Fruit fly (Drosophila melanogaster) whole organism, embryonic: Measurements from ENCODE around the gene Stat92E.

Experiments used
- ATbp ChIP-seq: fragments of 200-800 bp; sonication (Bioruptor generic); optimal IDR thresholded peaks from 2 replicates; lab custom pipeline; 2017; ENCODE audit warnings: missing biosample characterization, mild to moderate bottlenecking, missing genetic modification characterization, missing genetic modification reagents
- CG10366 ChIP-seq: fragments of 200-800 bp; sonication (Bioruptor generic); IDR thresholded peaks from 2 replicates; pipeline ENCODE4 v1.3.6; 2022; ENCODE audit warnings: missing biosample characterization, missing genetic modification characterization
- CG10431 ChIP-seq: fragments of 200-800 bp; sonication (Bioruptor generic); optimal IDR thresholded peaks from 3 replicates; lab custom pipeline; 2018; ENCODE audit warnings: missing biosample characterization, mild to moderate bottlenecking, missing genetic modification characterization
- CG10654 ChIP-seq: fragments of 200-800 bp; sonication (Bioruptor generic); optimal IDR thresholded peaks from 2 replicates; lab custom pipeline; 2016; ENCODE audit warnings: missing biosample characterization, missing genetic modification characterization
- CG11085 ChIP-seq: fragments of 200-800 bp; sonication (Bioruptor generic); IDR thresholded peaks from 2 replicates; pipeline ENCODE4 v1.3.6; 2022; ENCODE audit warnings: missing biosample characterization, missing genetic modification characterization
- CG12219 ChIP-seq: fragments of 200-800 bp; sonication (Bioruptor generic); optimal IDR thresholded peaks from 3 replicates; lab custom pipeline; 2018; ENCODE audit warnings: missing biosample characterization, mild to moderate bottlenecking, missing genetic modification characterization
- CG12769 ChIP-seq: fragments of 200-800 bp; sonication (Bioruptor generic); optimal IDR thresholded peaks from 2 replicates; lab custom pipeline; 2019; ENCODE audit warnings: missing biosample characterization, mild to moderate bottlenecking, missing genetic modification characterization, moderate library complexity
- CG12942 ChIP-seq: fragments of 200-800 bp; sonication (Bioruptor generic); optimal IDR thresholded peaks from 3 replicates; lab custom pipeline; 2016; ENCODE audit warnings: missing biosample characterization, missing genetic modification characterization
- CG13775 ChIP-seq: fragments of 200-800 bp; sonication (Bioruptor generic); optimal IDR thresholded peaks from 3 replicates; lab custom pipeline; 2017; ENCODE audit warnings: missing biosample characterization, mild to moderate bottlenecking, missing genetic modification characterization
- CG14667 ChIP-seq: fragments of 200-800 bp; sonication (Bioruptor generic); IDR thresholded peaks from 2 replicates; pipeline ENCODE4 v1.3.6; 2022; ENCODE audit warnings: missing biosample characterization, missing genetic modification characterization
- CG15269 ChIP-seq: fragments of 200-800 bp; sonication (Bioruptor generic); optimal IDR thresholded peaks from 2 replicates; lab custom pipeline; 2018; ENCODE audit warnings: missing biosample characterization, mild to moderate bottlenecking, missing genetic modification characterization, moderate library complexity
- CG16779 ChIP-seq: fragments of 200-800 bp; sonication (Bioruptor generic); IDR thresholded peaks from 2 replicates; pipeline ENCODE4 v1.3.6; 2022; ENCODE audit warnings: missing biosample characterization, missing genetic modification characterization
- CG17328 ChIP-seq: fragments of 200-800 bp; sonication (Bioruptor generic); IDR thresholded peaks from 2 replicates; pipeline ENCODE4 v1.3.6; 2022; ENCODE audit warnings: missing biosample characterization, missing genetic modification characterization
- CG17359 ChIP-seq: fragments of 200-800 bp; sonication (Bioruptor generic); optimal IDR thresholded peaks from 3 replicates; lab custom pipeline; 2018; ENCODE audit warnings: missing biosample characterization, mild to moderate bottlenecking, missing genetic modification characterization, moderate library complexity
- CG18476 ChIP-seq: fragments of 200-800 bp; sonication (Bioruptor generic); optimal IDR thresholded peaks from 2 replicates; lab custom pipeline; 2016; ENCODE audit warnings: missing biosample characterization, mild to moderate bottlenecking, missing genetic modification characterization
- CG3163 ChIP-seq: fragments of 200-800 bp; sonication (Bioruptor generic); optimal IDR thresholded peaks from 3 replicates; lab custom pipeline; 2016; ENCODE audit warnings: missing biosample characterization, missing genetic modification characterization
- CG3407 ChIP-seq: fragments of 200-800 bp; sonication (Bioruptor generic); optimal IDR thresholded peaks from 2 replicates; lab custom pipeline; 2018; ENCODE audit warnings: missing biosample characterization, mild to moderate bottlenecking, missing genetic modification characterization
- CG3838 ChIP-seq: fragments of 200-800 bp; sonication (Bioruptor generic); optimal IDR thresholded peaks from 3 replicates; lab custom pipeline; 2016; ENCODE audit warnings: missing biosample characterization, missing genetic modification characterization
- CG42726 ChIP-seq: fragments of 200-800 bp; sonication (Bioruptor generic); IDR thresholded peaks from 2 replicates; pipeline ENCODE4 v1.3.6; 2022; ENCODE audit warnings: missing biosample characterization, missing genetic modification characterization; ENCODE audit not compliant: partially characterized antibody
- CG7839 ChIP-seq: fragments of 200-800 bp; sonication (Bioruptor generic); optimal IDR thresholded peaks from 3 replicates; lab custom pipeline; 2018; ENCODE audit warnings: missing biosample characterization, mild to moderate bottlenecking, missing genetic modification characterization, moderate library complexity
- CG8359 ChIP-seq: fragments of 200-800 bp; sonication (Bioruptor generic); optimal IDR thresholded peaks from 2 replicates; lab custom pipeline; 2017; ENCODE audit warnings: missing biosample characterization, mild to moderate bottlenecking, missing genetic modification characterization, borderline replicate concordance
- CG8765 ChIP-seq: fragments of 200-800 bp; sonication (Bioruptor generic); IDR thresholded peaks from 2 replicates; pipeline ENCODE4 v1.3.6; 2022; ENCODE audit warnings: missing biosample characterization, missing genetic modification characterization
- Eip74EF ChIP-seq, 2 experiments: fragments of 200-800 bp in 1 of 2; fragments of >200 bp in 1 of 2; sonication (Bioruptor generic) in 1 of 2; optimal IDR thresholded peaks; 2 replicates each; lab custom pipeline; 2017 to 2019; ENCODE audit warnings: missing biosample characterization in 2 of 2, missing genetic modification characterization in 2 of 2, mild to moderate bottlenecking in 1 of 2, moderate library complexity in 1 of 2
- HLHmδ ChIP-seq: fragments of 200-800 bp; sonication (Bioruptor generic); optimal IDR thresholded peaks from 2 replicates; lab custom pipeline; 2018; ENCODE audit warnings: missing biosample characterization, mild to moderate bottlenecking, missing genetic modification characterization, moderate library complexity
- Sry-β ChIP-seq: fragments of 200-800 bp; sonication (Bioruptor generic); optimal IDR thresholded peaks from 2 replicates; lab custom pipeline; 2018; ENCODE audit warnings: missing biosample characterization, mild to moderate bottlenecking, missing genetic modification characterization, moderate library complexity
- YL-1 ChIP-seq: fragments of 200-800 bp; sonication (Bioruptor generic); optimal IDR thresholded peaks from 3 replicates; lab custom pipeline; 2017; ENCODE audit warnings: missing biosample characterization, mild to moderate bottlenecking, missing genetic modification characterization
- abd-A ChIP-seq: fragments of 200-800 bp; sonication (Bioruptor generic); optimal IDR thresholded peaks from 3 replicates; lab custom pipeline; 2019; ENCODE audit warnings: missing biosample characterization, mild to moderate bottlenecking, missing genetic modification characterization, moderate library complexity
- ac ChIP-seq: fragments of 200-800 bp; sonication (Bioruptor generic); optimal IDR thresholded peaks from 3 replicates; lab custom pipeline; 2017; ENCODE audit warnings: missing biosample characterization, mild to moderate bottlenecking, missing genetic modification characterization
- ap ChIP-seq: fragments of 200-800 bp; sonication (Bioruptor generic); IDR thresholded peaks from 2 replicates; pipeline ENCODE4 v1.3.6; 2022; ENCODE audit warnings: missing biosample characterization, missing genetic modification characterization
- az2 ChIP-seq: fragments of 200-800 bp; sonication (Bioruptor generic); optimal IDR thresholded peaks from 3 replicates; lab custom pipeline; 2016; ENCODE audit warnings: missing biosample characterization, missing genetic modification characterization
- btn ChIP-seq: fragments of 200-800 bp; sonication (Bioruptor generic); optimal IDR thresholded peaks from 2 replicates; lab custom pipeline; 2016; ENCODE audit warnings: missing biosample characterization, missing genetic modification characterization
- da ChIP-seq: fragments of 200-800 bp; sonication (Bioruptor generic); optimal IDR thresholded peaks from 2 replicates; lab custom pipeline; 2016; ENCODE audit warnings: missing biosample characterization, missing genetic modification characterization
- ems ChIP-seq: fragments of 200-800 bp; sonication (Bioruptor generic); optimal IDR thresholded peaks from 3 replicates; lab custom pipeline; 2016; ENCODE audit warnings: missing biosample characterization, missing genetic modification characterization
- fd3F ChIP-seq: fragments of 200-800 bp; sonication (Bioruptor generic); optimal IDR thresholded peaks from 2 replicates; lab custom pipeline; 2018; ENCODE audit warnings: missing biosample characterization, mild to moderate bottlenecking, missing genetic modification characterization, moderate library complexity
- gfzf ChIP-seq: fragments of 200-800 bp; sonication (Bioruptor generic); optimal IDR thresholded peaks from 2 replicates; lab custom pipeline; 2016; ENCODE audit warnings: missing biosample characterization, mild to moderate bottlenecking, missing genetic modification characterization, moderate library complexity
- grau ChIP-seq: fragments of 200-800 bp; optimal IDR thresholded peaks from 3 replicates; lab custom pipeline; 2019; ENCODE audit warnings: missing biosample characterization, mild to moderate bottlenecking, missing genetic modification characterization, moderate library complexity
- grn ChIP-seq: fragments of 200-800 bp; sonication (Bioruptor generic); optimal IDR thresholded peaks from 3 replicates; lab custom pipeline; 2017; ENCODE audit warnings: missing biosample characterization, missing genetic modification characterization
- lilli ChIP-seq: fragments of 200-800 bp; sonication (Bioruptor generic); optimal IDR thresholded peaks from 3 replicates; lab custom pipeline; 2016; ENCODE audit warnings: missing biosample characterization, missing genetic modification characterization
- nerfin-2 ChIP-seq: fragments of 200-800 bp; sonication (Bioruptor generic); IDR thresholded peaks from 2 replicates; pipeline ENCODE4 v1.3.6; 2022; ENCODE audit warnings: missing biosample characterization, missing genetic modification characterization; ENCODE audit not compliant: partially characterized antibody
- nom ChIP-seq: fragments of 200-800 bp; sonication (Bioruptor generic); optimal IDR thresholded peaks from 2 replicates; lab custom pipeline; 2017; ENCODE audit warnings: missing biosample characterization, missing genetic modification characterization, mild to moderate bottlenecking, moderate library complexity, missing genetic modification reagents
- odd ChIP-seq: fragments of 200-800 bp; sonication (Bioruptor generic); optimal IDR thresholded peaks from 2 replicates; lab custom pipeline; 2017; ENCODE audit warnings: missing biosample characterization, mild to moderate bottlenecking, missing genetic modification characterization
- pita ChIP-seq: fragments of 200-800 bp; sonication (Bioruptor generic); optimal IDR thresholded peaks from 2 replicates; lab custom pipeline; 2017; ENCODE audit warnings: missing biosample characterization, mild to moderate bottlenecking, missing genetic modification characterization
- ro ChIP-seq: fragments of 200-800 bp; sonication (Bioruptor generic); IDR thresholded peaks from 2 replicates; pipeline ENCODE4 v1.3.6; 2022; ENCODE audit warnings: missing biosample characterization, missing genetic modification characterization
- shn ChIP-seq: fragments of 200-800 bp; sonication (Bioruptor generic); optimal IDR thresholded peaks from 3 replicates; lab custom pipeline; 2016; ENCODE audit warnings: missing biosample characterization, missing genetic modification characterization
- so ChIP-seq: fragments of 200-800 bp; sonication (Bioruptor generic); IDR thresholded peaks from 3 replicates; pipeline ENCODE4 v1.3.6; 2022; ENCODE audit warnings: missing biosample characterization, missing genetic modification characterization
- tup ChIP-seq: fragments of 200-800 bp; sonication (Bioruptor generic); optimal IDR thresholded peaks from 2 replicates; lab custom pipeline; 2016; ENCODE audit warnings: missing biosample characterization, mild to moderate bottlenecking, missing genetic modification characterization, moderate library complexity
- unc-4 ChIP-seq: fragments of 200-800 bp; sonication (Bioruptor generic); IDR thresholded peaks from 2 replicates; pipeline ENCODE4 v1.3.6; 2022; ENCODE audit warnings: missing biosample characterization, missing genetic modification characterization; ENCODE audit not compliant: partially characterized antibody
- usp ChIP-seq: fragments of >200 bp; optimal IDR thresholded peaks from 2 replicates; lab custom pipeline; 2017; ENCODE audit warnings: missing biosample characterization, missing genetic modification characterization

Gene Stat92E

dm6 chr3R:20549855-20550603 lies 2.1 kb downstream of the Stat92E start (continued):
- TF ChIP-seq CG13775 (GFP tag; lab: Kevin White, UChicago) = peak; percentile 81
- peak; percentile 63 for TF ChIP-seq ro (GFP tag; lab: Robert Waterston, UW)
- TF ChIP-seq pita (GFP tag; lab: Kevin White, UChicago) = no peak
- TF ChIP-seq CG16779 (GFP tag; lab: Robert Waterston, UW) = peak; percentile 43; the same call in 1 of the 2 replicates
- TF ChIP-seq da (GFP tag; lab: Kevin White, UChicago) = no peak
- no peak for TF ChIP-seq YL-1 (GFP tag; lab: Kevin White, UChicago)
- no peak for TF ChIP-seq unc-4 (GFP tag; lab: Robert Waterston, UW)
- TF ChIP-seq CG3838 (GFP tag; lab: Kevin White, UChicago) = peak; percentile 41
- TF ChIP-seq ap (GFP tag; lab: Robert Waterston, UW) = peak; percentile 62
- TF ChIP-seq nom (GFP tag; lab: Kevin White, UChicago) = peak; percentile 78
- TF ChIP-seq shn (GFP tag; lab: Kevin White, UChicago) = peak; percentile 21
- no peak for TF ChIP-seq Sry-β (GFP tag; lab: Kevin White, UChicago)
- TF ChIP-seq tup (GFP tag; lab: Kevin White, UChicago) = peak; percentile 70
- no peak for TF ChIP-seq abd-A (tag; lab: Kevin White, UChicago)
- TF ChIP-seq HLHmδ (GFP tag; lab: Kevin White, UChicago) = no peak
- peak; percentile 81 for TF ChIP-seq odd (GFP tag; lab: Kevin White, UChicago)
- peak; percentile 63 for TF ChIP-seq ems (GFP tag; lab: Kevin White, UChicago)
- peak; percentile 85 for TF ChIP-seq az2 (GFP tag; lab: Kevin White, UChicago)
- peak; percentile 61 for TF ChIP-seq CG18476 (GFP tag; lab: Kevin White, UChicago)
- peak; percentile 39 for TF ChIP-seq CG12769 (tag; lab: Kevin White, UChicago)
- TF ChIP-seq CG15269 (tag; lab: Kevin White, UChicago) = peak; percentile 92
- TF ChIP-seq fd3F (GFP tag; lab: Kevin White, UChicago) = peak; percentile 77
- TF ChIP-seq btn (GFP tag; lab: Kevin White, UChicago) = no peak
- TF ChIP-seq grau (tag; lab: Kevin White, UChicago) = peak; percentile 87
- peak in 1 of 2 experiments; percentile 64 for TF ChIP-seq Eip74EF (GFP tag; optimal IDR thresholded peaks at IDR 0.05; lab: Kevin White, UChicago)
- peak; percentile 70 for TF ChIP-seq CG12942
- no peak; the same call in 1 of the 2 replicates for TF ChIP-seq CG8765 (GFP tag; lab: Robert Waterston, UW)
- TF ChIP-seq lilli (GFP tag; lab: Kevin White, UChicago) = peak; percentile 81
- TF ChIP-seq gfzf (GFP tag; lab: Kevin White, UChicago) = no peak
- peak; percentile 84 for TF ChIP-seq CG10654 (GFP tag; lab: Kevin White, UChicago)
- TF ChIP-seq CG8359 (GFP tag; lab: Kevin White, UChicago) = peak; percentile 53
- peak; percentile 87 for TF ChIP-seq CG17328 (GFP tag; lab: Robert Waterston, UW)
- TF ChIP-seq CG3407 = peak; percentile 75
- no peak for TF ChIP-seq usp (GFP tag; lab: Kevin White, UChicago)
- peak; percentile 53 for TF ChIP-seq CG12219 (GFP tag; lab: Kevin White, UChicago)
- TF ChIP-seq CG10366 = peak; percentile 85
- TF ChIP-seq so (GFP tag; lab: Robert Waterston, UW) = peak; percentile 75
- peak; percentile 90 for TF ChIP-seq CG7839
- 0 out of 2 replicates have a peak, but pooled peaks have one; percentile 27 for TF ChIP-seq CG42726 (GFP tag; lab: Robert Waterston, UW)
- peak; percentile 87 for TF ChIP-seq CG14667
- TF ChIP-seq ATbp (GFP tag; lab: Kevin White, UChicago) = peak; percentile 81
- no peak for TF ChIP-seq CG3163 (GFP tag; lab: Kevin White, UChicago)
- peak; percentile 69 for TF ChIP-seq ac (GFP tag; lab: Kevin White, UChicago)
- peak; percentile 66 for TF ChIP-seq CG11085 (GFP tag; lab: Robert Waterston, UW)
- peak; percentile 55 for TF ChIP-seq CG10431 (GFP tag; lab: Kevin White, UChicago)
- peak; percentile 60 for TF ChIP-seq grn (GFP tag; lab: Kevin White, UChicago)
- no peak for TF ChIP-seq nerfin-2 (GFP tag; lab: Robert Waterston, UW)
- TF ChIP-seq CG17359 (tag; lab: Kevin White, UChicago) = peak; percentile 88
